Worm (Caenorhabditis elegans): ENCODE data around the gene Y81B9A.2.

The Y81B9A.2 gene

DNA sequence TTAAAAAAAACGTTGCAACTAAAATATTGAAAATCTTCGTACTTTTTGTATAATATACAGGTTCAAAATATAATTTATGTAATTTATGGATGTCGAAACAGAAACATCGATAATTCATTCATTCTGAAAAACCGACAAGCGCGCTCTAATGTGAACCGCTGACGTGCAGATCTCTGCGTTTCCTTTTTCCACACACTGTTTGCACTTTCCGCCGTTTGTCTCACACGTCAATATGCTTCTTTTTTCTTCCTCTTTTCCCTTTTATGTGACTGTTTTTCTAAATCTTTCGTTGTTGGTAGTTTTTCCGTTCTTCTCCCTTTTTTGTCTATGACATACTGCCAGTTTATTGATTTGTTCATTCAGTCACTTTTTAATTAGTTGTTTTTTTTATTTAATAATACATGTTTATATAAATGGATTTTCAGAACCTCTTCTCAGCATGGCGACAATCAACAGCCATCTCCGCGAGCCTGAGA is 33.6 kb upstream of the Y81B9A.2 start, which contains the start of gene tmbi-4 (continued):
- no peak for TF ChIP-seq tag-97 (GFP tag; IDR thresholded peaks at IDR 0.05)
- peak; percentile 47 for TF ChIP-seq dmd-6 (GFP tag; IDR thresholded peaks at IDR 0.05)
- no peak for TF ChIP-seq vab-7 (GFP tag; IDR thresholded peaks at IDR 0.05)
- peak; percentile 87 for TF ChIP-seq hlh-30 (tag; optimal IDR thresholded peaks at IDR 0.05; ENCODE audit: insufficient read depth)
- TF ChIP-seq daf-8 (GFP tag; IDR thresholded peaks at IDR 0.05) = no peak
- TF ChIP-seq ZK546.5 (tag; optimal IDR thresholded peaks at IDR 0.05) = no peak
- no peak for TF ChIP-seq zip-11 (GFP tag; IDR thresholded peaks at IDR 0.05)
- no peak for TF ChIP-seq attf-4 (tag; optimal IDR thresholded peaks at IDR 0.05)

DNA sequence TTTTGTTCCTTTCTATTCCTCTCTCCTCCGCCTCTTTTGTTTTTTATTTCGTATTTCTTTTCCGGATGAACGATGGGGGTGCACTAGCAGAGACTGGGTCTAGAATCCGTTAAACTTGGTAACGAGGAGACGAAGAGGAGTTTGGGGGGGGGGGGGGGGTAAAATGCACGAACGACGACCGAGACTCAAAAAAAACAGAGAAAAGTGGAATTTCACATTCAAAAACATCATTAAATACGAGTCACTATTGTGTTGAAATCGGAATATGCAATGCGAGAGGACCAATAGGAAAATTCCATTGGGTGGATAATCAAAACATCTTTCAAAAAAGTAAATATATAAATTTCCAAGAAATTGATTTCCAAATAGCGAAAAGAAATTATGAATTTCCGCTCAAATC is 29.7 kb upstream of the Y81B9A.2 start, which contains the start of gene B0563.7:
B0563.7 (minus strand) TSS at position 101 of the 400 bp plus-strand sequence.
- TF ChIP-seq unc-62 (GFP tag; optimal IDR thresholded peaks at IDR 0.05 in 1 of 2) (no peak), unc-62 (tag; optimal IDR thresholded peaks at IDR 0.05) (no peak), nhr-11 (tag; optimal IDR thresholded peaks at IDR 0.05) (no peak), zip-11 (GFP tag; IDR thresholded peaks at IDR 0.05) (no peak), ama-1 (optimal IDR thresholded peaks at IDR 0.05) (no peak), zfp-3 (GFP tag; conservative IDR thresholded peaks at IDR 0.05) (no peak), zag-1 (tag; optimal IDR thresholded peaks at IDR 0.05) (no peak), aha-1 (tag) (no peak)

DNA sequence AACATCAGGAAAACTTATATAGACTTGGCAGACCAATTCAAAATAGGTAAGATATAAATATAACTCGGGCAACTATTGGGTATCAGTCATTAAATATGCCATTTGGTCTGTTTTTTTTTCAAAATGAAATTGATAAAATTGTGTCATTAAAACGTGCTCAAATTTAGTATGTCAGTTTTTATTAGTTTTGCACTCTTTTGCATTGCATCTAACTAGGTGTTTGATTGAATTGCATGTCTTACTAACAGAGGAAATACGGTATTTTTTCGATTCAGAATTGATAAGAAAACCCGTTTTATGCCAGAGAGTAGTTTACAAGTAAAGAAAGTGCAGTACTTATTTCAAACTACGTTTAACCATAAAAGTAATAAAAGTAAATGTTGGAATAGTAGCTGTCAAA is 28.2 kb upstream of the Y81B9A.2 start:
- no peak for TF ChIP-seq dmd-9 (GFP tag; IDR thresholded peaks at IDR 0.05)
- peak; percentile 64 for TF ChIP-seq pqm-1 (tag; optimal IDR thresholded peaks at IDR 0.05)
- TF ChIP-seq nhr-10 (tag; optimal IDR thresholded peaks at IDR 0.05) = no peak
- peak; percentile 3 for TF ChIP-seq nhr-77 (tag; optimal IDR thresholded peaks at IDR 0.05)
- TF ChIP-seq nhr-102 (tag; optimal IDR thresholded peaks at IDR 0.05) = no peak
- no peak for TF ChIP-seq ceh-82 (tag; optimal IDR thresholded peaks at IDR 0.05)
- no peak for TF ChIP-seq zag-1 (tag; optimal IDR thresholded peaks at IDR 0.05)
- peak; percentile 95 for TF ChIP-seq php-3 (GFP tag; IDR thresholded peaks at IDR 0.05)
- peak; percentile 66 for TF ChIP-seq nhr-28 (tag; optimal IDR thresholded peaks at IDR 0.05)
- TF ChIP-seq mdt-29 (GFP tag; IDR thresholded peaks at IDR 0.05) = no peak
- peak; percentile 14 for TF ChIP-seq hlh-11 (tag; optimal IDR thresholded peaks at IDR 0.05)

DNA sequence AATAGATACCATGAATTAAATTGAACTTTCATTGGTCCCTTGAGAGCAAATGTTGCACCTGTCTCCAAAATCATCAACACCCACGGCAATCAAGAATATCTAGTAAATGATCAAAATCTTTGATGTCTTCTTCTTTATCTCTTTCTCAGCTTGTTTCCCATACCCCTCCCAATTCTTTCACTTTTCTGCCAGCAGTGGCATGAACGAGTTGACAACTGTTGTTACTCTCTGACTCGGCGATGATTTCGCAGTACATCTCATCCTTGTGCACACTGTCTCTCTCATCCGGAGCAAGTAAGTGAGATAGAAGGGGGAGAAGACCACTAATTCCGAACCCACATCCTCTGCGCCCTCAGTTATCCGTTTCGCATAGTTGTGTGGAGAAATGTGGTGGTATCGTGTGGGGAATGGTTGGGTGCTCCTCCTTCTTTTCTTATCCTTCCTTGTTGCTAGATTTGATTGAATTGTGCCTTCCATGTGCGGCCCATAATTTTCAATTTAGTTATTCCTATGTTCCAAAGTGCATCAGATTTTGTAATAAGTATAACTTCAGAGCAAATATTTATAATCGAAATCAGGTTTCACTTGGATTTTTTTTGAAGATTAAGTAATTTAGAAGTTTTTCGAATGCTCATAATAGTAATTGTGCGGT is 22.6 kb upstream of the Y81B9A.2 start:
- no peak for TF ChIP-seq lin-15B (tag; optimal IDR thresholded peaks at IDR 0.05)
- TF ChIP-seq aha-1 (tag) = peak; percentile 81
- TF ChIP-seq unc-62 (GFP tag; optimal IDR thresholded peaks at IDR 0.05 in 1 of 2) = peak in 1 of 2 experiments; percentile 91
- no peak for TF ChIP-seq unc-62 (tag; optimal IDR thresholded peaks at IDR 0.05)
- no peak for TF ChIP-seq dve-1 (tag; optimal IDR thresholded peaks at IDR 0.05; ENCODE audit: insufficient read depth)
- peak; percentile 49 for TF ChIP-seq nhr-11 (tag; optimal IDR thresholded peaks at IDR 0.05)
- no peak for TF ChIP-seq R02D3.7 (tag; optimal IDR thresholded peaks at IDR 0.05)
- TF ChIP-seq daf-16 (GFP tag; optimal IDR thresholded peaks at IDR 0.05) = peak in 1 of 2 experiments; percentile 46
- no peak for TF ChIP-seq daf-16 (tag; optimal IDR thresholded peaks at IDR 0.05)

DNA sequence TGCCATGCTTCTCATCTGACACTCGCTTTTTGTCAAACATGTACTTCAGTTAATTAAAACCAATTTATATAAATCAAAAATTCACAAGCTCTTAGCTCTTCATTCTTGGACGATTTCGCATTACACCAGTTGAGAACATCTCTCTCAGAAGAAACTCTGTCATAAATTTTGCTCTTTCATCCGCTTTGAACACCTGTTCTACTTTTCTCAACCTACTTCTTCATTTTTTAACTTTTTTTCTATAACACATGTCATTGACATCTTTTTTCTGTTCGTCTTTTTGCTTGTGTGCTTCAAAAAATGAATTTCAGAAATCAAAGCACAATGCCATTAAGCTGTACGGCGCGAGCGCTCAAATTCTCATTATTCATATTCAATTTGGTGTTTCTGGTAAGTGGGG is 21.1 kb upstream of the Y81B9A.2 start, which contains the start of gene tsp-11:
tsp-11 (plus strand) TSS at position 301 of the 400 bp plus-strand sequence.
- no peak for TF ChIP-seq Y75B8A.6 (GFP tag; IDR thresholded peaks at IDR 0.05)
- TF ChIP-seq nhr-28 (tag; optimal IDR thresholded peaks at IDR 0.05) = no peak
- no peak for TF ChIP-seq ceh-32 (tag; optimal IDR thresholded peaks at IDR 0.05; ENCODE audit: poor library complexity)
- peak in 1 of 2 experiments; percentile 27 for TF ChIP-seq unc-62 (GFP tag; optimal IDR thresholded peaks at IDR 0.05 in 1 of 2)
- TF ChIP-seq unc-62 (tag; optimal IDR thresholded peaks at IDR 0.05) = no peak
- TF ChIP-seq hif-1 (tag; optimal IDR thresholded peaks at IDR 0.05) = no peak
- no peak for TF ChIP-seq F10B5.3 (tag; optimal IDR thresholded peaks at IDR 0.05)
- TF ChIP-seq aha-1 (tag) = peak; percentile 79
- no peak for TF ChIP-seq lin-39 (tag; optimal IDR thresholded peaks at IDR 0.05)
- no peak for TF ChIP-seq ztf-11 (tag; optimal IDR thresholded peaks at IDR 0.05)

All from whole organism, L4 larva.